Fruit fly (Drosophila melanogaster) whole organism, embryonic: Measurements from ENCODE around the gene CG13928.

ENCODE experiments used
- Atf3 ChIP-seq: fragments of 200-800 bp; sonication (Bioruptor generic); optimal IDR thresholded peaks from 3 replicates; lab custom pipeline; 2016; ENCODE audit warnings: missing biosample characterization, missing genetic modification characterization
- B-H1 ChIP-seq: fragments of 200-800 bp; sonication (Bioruptor generic); IDR thresholded peaks from 3 replicates; pipeline ENCODE4 v1.3.6; 2022; ENCODE audit warnings: missing biosample characterization, missing genetic modification characterization
- C15 ChIP-seq: fragments of 200-800 bp; sonication (Bioruptor generic); IDR thresholded peaks from 3 replicates; pipeline ENCODE4 v1.3.6; 2022; ENCODE audit warnings: missing biosample characterization, missing genetic modification characterization
- CG10147 ChIP-seq: fragments of 200-800 bp; sonication (Bioruptor generic); optimal IDR thresholded peaks from 2 replicates; lab custom pipeline; 2019; ENCODE audit warnings: missing biosample characterization, mild to moderate bottlenecking, missing genetic modification characterization, moderate library complexity
- CG12769 ChIP-seq: fragments of 200-800 bp; sonication (Bioruptor generic); optimal IDR thresholded peaks from 2 replicates; lab custom pipeline; 2019; ENCODE audit warnings: missing biosample characterization, mild to moderate bottlenecking, missing genetic modification characterization, moderate library complexity
- CG13296 ChIP-seq: fragments of 200-800 bp; sonication (Bioruptor generic); optimal IDR thresholded peaks from 3 replicates; lab custom pipeline; 2018; ENCODE audit warnings: missing biosample characterization, mild to moderate bottlenecking, missing genetic modification characterization
- CG14050 ChIP-seq: fragments of 200-800 bp; sonication (Bioruptor generic); IDR thresholded peaks from 3 replicates; pipeline ENCODE4 v1.3.6; 2022; ENCODE audit warnings: missing biosample characterization, missing genetic modification characterization
- CG14860 ChIP-seq: fragments of 200-800 bp; sonication (Bioruptor generic); IDR thresholded peaks from 3 replicates; pipeline ENCODE4 v1.3.6; 2022; ENCODE audit warnings: missing biosample characterization, missing genetic modification characterization; ENCODE audit not compliant: partially characterized antibody
- CG15479 ChIP-seq: fragments of 200-800 bp; sonication (Bioruptor generic); optimal IDR thresholded peaks from 3 replicates; lab custom pipeline; 2019; ENCODE audit warnings: missing biosample characterization, mild to moderate bottlenecking, missing genetic modification characterization, moderate library complexity
- CG17802 ChIP-seq: fragments of 200-800 bp; sonication (Bioruptor generic); optimal IDR thresholded peaks from 2 replicates; lab custom pipeline; 2018; ENCODE audit warnings: missing biosample characterization, mild to moderate bottlenecking, missing genetic modification characterization, moderate library complexity
- CG17829 ChIP-seq: fragments of 200-800 bp; optimal IDR thresholded peaks from 2 replicates; lab custom pipeline; 2019; ENCODE audit warnings: missing biosample characterization, mild to moderate bottlenecking, missing genetic modification characterization, moderate library complexity
- CG1792 ChIP-seq: fragments of 200-800 bp; sonication (Bioruptor generic); optimal IDR thresholded peaks from 2 replicates; lab custom pipeline; 2016; ENCODE audit warnings: missing biosample characterization, missing genetic modification characterization
- CG31388 ChIP-seq: fragments of 200-800 bp; sonication (Bioruptor generic); optimal IDR thresholded peaks from 2 replicates; lab custom pipeline; 2016; ENCODE audit warnings: missing biosample characterization, missing genetic modification characterization
- CG31441 ChIP-seq: fragments of 200-800 bp; sonication (Bioruptor generic); IDR thresholded peaks from 2 replicates; pipeline ENCODE4 v1.3.6; 2022; ENCODE audit warnings: missing biosample characterization, missing genetic modification characterization
- CG33557 ChIP-seq: fragments of 200-800 bp; sonication (Bioruptor generic); optimal IDR thresholded peaks from 2 replicates; lab custom pipeline; 2019; ENCODE audit warnings: missing biosample characterization, mild to moderate bottlenecking, missing genetic modification characterization, moderate library complexity
- CG34376 ChIP-seq: fragments of 200-800 bp; sonication (Bioruptor generic); optimal IDR thresholded peaks from 2 replicates; lab custom pipeline; 2018; ENCODE audit warnings: missing biosample characterization, mild to moderate bottlenecking, missing genetic modification characterization
- CG5245 ChIP-seq: fragments of 200-800 bp; sonication (Bioruptor generic); optimal IDR thresholded peaks from 3 replicates; lab custom pipeline; 2016; ENCODE audit warnings: missing biosample characterization, missing genetic modification characterization
- CG6689 ChIP-seq: fragments of 200-800 bp; sonication (Bioruptor generic); IDR thresholded peaks from 2 replicates; pipeline ENCODE4 v1.3.6; 2022; ENCODE audit warnings: missing biosample characterization, missing genetic modification characterization
- CG7271 ChIP-seq: fragments of 200-800 bp; sonication (Bioruptor generic); optimal IDR thresholded peaks from 2 replicates; lab custom pipeline; 2018; ENCODE audit warnings: missing biosample characterization, mild to moderate bottlenecking, missing genetic modification characterization, moderate library complexity
- CkIIα-i1 ChIP-seq: fragments of 200-800 bp; sonication (Bioruptor generic); IDR thresholded peaks from 2 replicates; pipeline ENCODE4 v1.3.6; 2022; ENCODE audit warnings: missing biosample characterization, missing genetic modification characterization
- Dip3 ChIP-seq: fragments of 200-800 bp; sonication (Bioruptor generic); optimal IDR thresholded peaks from 3 replicates; lab custom pipeline; 2016; ENCODE audit warnings: missing biosample characterization, missing genetic modification characterization
- Drgx ChIP-seq: fragments of 200-800 bp; sonication (Bioruptor generic); IDR thresholded peaks from 2 replicates; pipeline ENCODE4 v1.3.6; 2022; ENCODE audit warnings: missing biosample characterization, missing genetic modification characterization
- Fer3 ChIP-seq: fragments of 200-800 bp; sonication (Bioruptor generic); optimal IDR thresholded peaks from 2 replicates; lab custom pipeline; 2018; ENCODE audit warnings: missing biosample characterization, mild to moderate bottlenecking, missing genetic modification characterization, moderate library complexity
- HLH4C ChIP-seq: fragments of 200-800 bp; sonication (Bioruptor generic); IDR thresholded peaks from 3 replicates; pipeline ENCODE4 v1.3.6; 2022; ENCODE audit warnings: missing biosample characterization, missing genetic modification characterization; ENCODE audit not compliant: partially characterized antibody
- HmgD ChIP-seq: fragments of 200-800 bp; sonication (Bioruptor generic); optimal IDR thresholded peaks from 3 replicates; lab custom pipeline; 2016; ENCODE audit warnings: missing biosample characterization, missing genetic modification characterization
- HmgZ ChIP-seq: fragments of 200-800 bp; sonication (Bioruptor generic); optimal IDR thresholded peaks from 2 replicates; lab custom pipeline; 2018; ENCODE audit warnings: missing biosample characterization, mild to moderate bottlenecking, missing genetic modification characterization
- Jarid2 ChIP-seq: fragments of 200-800 bp; sonication (Bioruptor generic); optimal IDR thresholded peaks from 3 replicates; lab custom pipeline; 2017; ENCODE audit warnings: mild to moderate bottlenecking, missing biosample characterization, missing genetic modification reagents, missing genetic modification characterization
- Lpt ChIP-seq: fragments of >200 bp; optimal IDR thresholded peaks from 2 replicates; lab custom pipeline; 2018; ENCODE audit warnings: missing biosample characterization, missing genetic modification characterization
- Mad ChIP-seq: fragments of 200-800 bp; sonication (Bioruptor generic); optimal IDR thresholded peaks from 2 replicates; lab custom pipeline; 2016; ENCODE audit warnings: missing biosample characterization, missing genetic modification characterization
- Sin3A ChIP-seq: fragments of >200 bp; optimal IDR thresholded peaks from 2 replicates; lab custom pipeline; 2018
- TFAM ChIP-seq: fragments of 200-800 bp; sonication (Bioruptor generic); optimal IDR thresholded peaks from 2 replicates; lab custom pipeline; 2017; ENCODE audit warnings: missing biosample characterization, missing genetic modification characterization, inconsistent platforms
- Vsx1 ChIP-seq: fragments of 200-800 bp; sonication (Bioruptor generic); optimal IDR thresholded peaks from 2 replicates; lab custom pipeline; 2017; ENCODE audit warnings: missing biosample characterization, mild to moderate bottlenecking, missing genetic modification characterization, missing genetic modification reagents
- ara ChIP-seq: fragments of 200-800 bp; sonication (Bioruptor generic); IDR thresholded peaks from 2 replicates; pipeline ENCODE4 v1.3.6; 2022; ENCODE audit warnings: missing biosample characterization, missing genetic modification characterization
- bigmax ChIP-seq: fragments of 200-800 bp; sonication (Bioruptor generic); optimal IDR thresholded peaks from 2 replicates; lab custom pipeline; 2018; ENCODE audit warnings: missing biosample characterization, mild to moderate bottlenecking, missing genetic modification characterization
- cato ChIP-seq: fragments of 200-800 bp; sonication (Bioruptor generic); optimal IDR thresholded peaks from 2 replicates; lab custom pipeline; 2016; ENCODE audit warnings: missing biosample characterization, missing genetic modification characterization, borderline replicate concordance
- cg ChIP-seq: fragments of 200-800 bp; sonication (Bioruptor generic); optimal IDR thresholded peaks from 3 replicates; lab custom pipeline; 2019; ENCODE audit warnings: missing biosample characterization, mild to moderate bottlenecking, missing genetic modification characterization, moderate library complexity
- chm ChIP-seq: fragments of 200-800 bp; sonication (Bioruptor generic); IDR thresholded peaks from 2 replicates; pipeline ENCODE4 v1.3.6; 2022; ENCODE audit warnings: missing biosample characterization, missing genetic modification characterization
- dmrt99B ChIP-seq: fragments of 200-800 bp; sonication (Bioruptor generic); optimal IDR thresholded peaks from 2 replicates; lab custom pipeline; 2018; ENCODE audit warnings: missing biosample characterization, mild to moderate bottlenecking, missing genetic modification characterization, moderate library complexity
- en ChIP-seq: fragments of 200-800 bp; sonication (Bioruptor generic); optimal IDR thresholded peaks from 2 replicates; lab custom pipeline; 2016; ENCODE audit warnings: missing biosample characterization, missing genetic modification characterization
- fd96Cb ChIP-seq: fragments of 200-800 bp; sonication (Bioruptor generic); optimal IDR thresholded peaks from 2 replicates; lab custom pipeline; 2018; ENCODE audit warnings: missing biosample characterization, mild to moderate bottlenecking, missing genetic modification characterization, moderate library complexity
- ftz-f1 ChIP-seq: fragments of 200-800 bp; sonication (Bioruptor generic); optimal IDR thresholded peaks from 2 replicates; lab custom pipeline; 2016; ENCODE audit warnings: missing biosample characterization, missing genetic modification characterization
- gcm2 ChIP-seq: fragments of 200-800 bp; sonication (Bioruptor generic); optimal IDR thresholded peaks from 2 replicates; lab custom pipeline; 2016; ENCODE audit warnings: missing biosample characterization, missing genetic modification characterization
- her ChIP-seq: fragments of 200-800 bp; sonication (Bioruptor generic); optimal IDR thresholded peaks from 2 replicates; lab custom pipeline; 2016; ENCODE audit warnings: missing biosample characterization, missing genetic modification characterization
- ind ChIP-seq: fragments of 200-800 bp; sonication (Bioruptor generic); optimal IDR thresholded peaks from 3 replicates; lab custom pipeline; 2016; ENCODE audit warnings: missing biosample characterization, missing genetic modification characterization
- jing ChIP-seq: fragments of 200-800 bp; sonication (Bioruptor generic); optimal IDR thresholded peaks from 2 replicates; lab custom pipeline; 2018; ENCODE audit warnings: missing biosample characterization, mild to moderate bottlenecking, missing genetic modification characterization
- lilli ChIP-seq: fragments of 200-800 bp; sonication (Bioruptor generic); optimal IDR thresholded peaks from 3 replicates; lab custom pipeline; 2016; ENCODE audit warnings: missing biosample characterization, missing genetic modification characterization
- oc ChIP-seq: fragments of 200-800 bp; sonication (Bioruptor generic); optimal IDR thresholded peaks from 2 replicates; lab custom pipeline; 2018; ENCODE audit warnings: missing biosample characterization, mild to moderate bottlenecking, missing genetic modification characterization, moderate library complexity
- pum ChIP-seq: fragments of 200-800 bp; sonication (Bioruptor generic); optimal IDR thresholded peaks from 2 replicates; lab custom pipeline; 2016; ENCODE audit warnings: missing biosample characterization, missing genetic modification characterization
- pzg ChIP-seq: fragments of 200-800 bp; sonication (Bioruptor generic); optimal IDR thresholded peaks from 3 replicates; lab custom pipeline; 2018; ENCODE audit warnings: missing biosample characterization, mild to moderate bottlenecking, missing genetic modification characterization, moderate library complexity
- so ChIP-seq: fragments of 200-800 bp; sonication (Bioruptor generic); IDR thresholded peaks from 3 replicates; pipeline ENCODE4 v1.3.6; 2022; ENCODE audit warnings: missing biosample characterization, missing genetic modification characterization
- sr ChIP-seq: fragments of 200-800 bp; sonication (Bioruptor generic); IDR thresholded peaks from 3 replicates; pipeline ENCODE4 v1.3.6; 2022; ENCODE audit warnings: missing biosample characterization, missing genetic modification characterization
- vnd ChIP-seq: fragments of 200-800 bp; sonication (Bioruptor generic); IDR thresholded peaks from 3 replicates; pipeline ENCODE4 v1.3.6; 2022; ENCODE audit warnings: missing biosample characterization, missing genetic modification characterization; ENCODE audit not compliant: partially characterized antibody
- zf30C ChIP-seq: fragments of 200-800 bp; sonication (Bioruptor generic); optimal IDR thresholded peaks from 3 replicates; lab custom pipeline; 2018; ENCODE audit warnings: missing biosample characterization, mild to moderate bottlenecking, missing genetic modification characterization

Gene CG13928

DNA sequence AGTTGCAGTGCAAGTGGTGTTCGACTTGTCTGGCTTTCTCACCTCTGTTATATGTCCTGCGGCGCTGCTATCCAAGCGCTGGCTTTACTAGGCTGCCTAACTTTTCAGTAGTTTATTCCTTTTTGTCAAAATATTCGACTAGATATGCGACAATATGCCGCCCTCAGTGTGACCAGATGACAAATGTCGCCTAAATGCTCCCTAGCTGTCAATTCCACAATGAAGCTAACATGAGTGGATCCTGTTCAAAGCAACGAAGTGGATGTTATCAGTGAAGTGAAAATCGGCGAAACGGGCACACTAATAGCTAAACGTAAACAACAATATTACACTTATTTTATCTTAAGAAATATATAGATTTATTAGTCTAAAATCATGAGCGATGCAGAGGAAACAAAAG lies 36.7 kb upstream of the CG13928 start, which contains the start of the genes Srrm234 and CG7974 (continued):
- TF ChIP-seq ftz-f1 (GFP tag; lab: Kevin White, UChicago): no peak
- no peak for TF ChIP-seq cato (GFP tag; lab: Kevin White, UChicago)
- TF ChIP-seq C15 (GFP tag; lab: Robert Waterston, UW): no peak
- peak; percentile 46 for TF ChIP-seq bigmax (GFP tag; lab: Kevin White, UChicago)
- no peak for TF ChIP-seq so (GFP tag; lab: Robert Waterston, UW)
- no peak for TF ChIP-seq chm
- no peak for TF ChIP-seq sr (GFP tag; lab: Robert Waterston, UW)
- no peak for TF ChIP-seq HLH4C (GFP tag; lab: Robert Waterston, UW)
- TF ChIP-seq Mad (GFP tag; lab: Kevin White, UChicago): no peak
- TF ChIP-seq oc (tag; lab: Kevin White, UChicago): no peak
- TF ChIP-seq pzg (GFP tag; lab: Kevin White, UChicago): peak; percentile 85
- no peak for TF ChIP-seq fd96Cb (tag; lab: Kevin White, UChicago)
- no peak for TF ChIP-seq CG5245 (GFP tag; lab: Kevin White, UChicago)
- no peak for TF ChIP-seq HmgD (GFP tag; lab: Kevin White, UChicago)
- no peak for TF ChIP-seq CG33557
- TF ChIP-seq CG34376 (GFP tag; lab: Kevin White, UChicago): no peak
- TF ChIP-seq jing (GFP tag; lab: Kevin White, UChicago): no peak
- TF ChIP-seq zf30C (GFP tag; lab: Kevin White, UChicago): no peak
- TF ChIP-seq her (GFP tag; lab: Kevin White, UChicago): no peak
- no peak for TF ChIP-seq pum
- TF ChIP-seq Jarid2 (GFP tag; lab: Kevin White, UChicago): no peak
- no peak for TF ChIP-seq en (GFP tag; lab: Kevin White, UChicago)
- peak; percentile 25 for TF ChIP-seq CG10147 (GFP tag; lab: Kevin White, UChicago)
- no peak for TF ChIP-seq CG31441 (GFP tag; lab: Robert Waterston, UW)
- TF ChIP-seq Dip3 (GFP tag; lab: Kevin White, UChicago): no peak
- TF ChIP-seq Fer3: no peak
- TF ChIP-seq dmrt99B (tag; lab: Kevin White, UChicago): no peak
- no peak for TF ChIP-seq CG14860 (GFP tag; lab: Robert Waterston, UW)
- TF ChIP-seq vnd (GFP tag; lab: Robert Waterston, UW): no peak
- TF ChIP-seq CG7271 (tag; lab: Kevin White, UChicago): no peak
- no peak for TF ChIP-seq TFAM (GFP tag; lab: Kevin White, UChicago)
- no peak for TF ChIP-seq Atf3
- no peak for TF ChIP-seq CG13296
- peak; percentile 27 for TF ChIP-seq CG17829 (tag; lab: Kevin White, UChicago)
- no peak for TF ChIP-seq CG12769 (tag; lab: Kevin White, UChicago)
- TF ChIP-seq CG1792: no peak
- no peak for TF ChIP-seq CG6689 (GFP tag; lab: Robert Waterston, UW)
- TF ChIP-seq B-H1: no peak
- no peak for TF ChIP-seq lilli (GFP tag; lab: Kevin White, UChicago)
- TF ChIP-seq Vsx1 (GFP tag; lab: Kevin White, UChicago): no peak
- TF ChIP-seq CG14050: no peak
- TF ChIP-seq ind (GFP tag; lab: Kevin White, UChicago): no peak
- peak; percentile 20 for TF ChIP-seq HmgZ
- TF ChIP-seq ara (GFP tag; lab: Robert Waterston, UW): no peak
- TF ChIP-seq CkIIα-i1: no peak
- TF ChIP-seq Lpt: no peak
- no peak for TF ChIP-seq CG31388 (GFP tag; lab: Kevin White, UChicago)
- no peak for TF ChIP-seq Drgx (GFP tag; lab: Robert Waterston, UW)
- no peak for TF ChIP-seq CG17802 (tag; lab: Kevin White, UChicago)
- TF ChIP-seq cg: no peak
- no peak for TF ChIP-seq CG15479 (GFP tag; lab: Kevin White, UChicago)
- no peak for TF ChIP-seq gcm2 (GFP tag; lab: Kevin White, UChicago)
- peak; percentile 50 for TF ChIP-seq Sin3A (lab: Kevin White, UChicago)
